Fruit fly (Drosophila melanogaster) whole organism, embryonic: ENCODE measurements around the gene Syx13.

Experiments used
- Atf6 ChIP-seq: fragments of 200-800 bp; sonication (Bioruptor generic); IDR thresholded peaks from 2 replicates; pipeline ENCODE4 v1.3.6; 2022; ENCODE audit warnings: missing biosample characterization, missing genetic modification characterization
- B-H1 ChIP-seq: fragments of 200-800 bp; sonication (Bioruptor generic); IDR thresholded peaks from 3 replicates; pipeline ENCODE4 v1.3.6; 2022; ENCODE audit warnings: missing biosample characterization, missing genetic modification characterization
- Bdp1 ChIP-seq: fragments of 200-800 bp; sonication (Bioruptor generic); optimal IDR thresholded peaks from 3 replicates; lab custom pipeline; 2016; ENCODE audit warnings: missing biosample characterization, missing genetic modification characterization
- CG10267 ChIP-seq: fragments of 200-800 bp; sonication (Bioruptor generic); optimal IDR thresholded peaks from 2 replicates; lab custom pipeline; 2018; ENCODE audit warnings: missing biosample characterization, mild to moderate bottlenecking, missing genetic modification characterization, moderate library complexity
- CG10543 ChIP-seq: fragments of 200-800 bp; sonication (Bioruptor generic); optimal IDR thresholded peaks from 3 replicates; lab custom pipeline; 2017; ENCODE audit warnings: missing biosample characterization, mild to moderate bottlenecking, missing genetic modification characterization, moderate library complexity
- CG13296 ChIP-seq: fragments of 200-800 bp; sonication (Bioruptor generic); optimal IDR thresholded peaks from 3 replicates; lab custom pipeline; 2018; ENCODE audit warnings: missing biosample characterization, mild to moderate bottlenecking, missing genetic modification characterization
- CG1602 ChIP-seq: fragments of 200-800 bp; sonication (Bioruptor generic); optimal IDR thresholded peaks from 3 replicates; lab custom pipeline; 2016; ENCODE audit warnings: missing biosample characterization, missing genetic modification characterization
- CG1647 ChIP-seq: fragments of 200-800 bp; sonication (Bioruptor generic); optimal IDR thresholded peaks from 3 replicates; lab custom pipeline; 2016; ENCODE audit warnings: missing biosample characterization, missing genetic modification characterization
- CG2120 ChIP-seq: fragments of 200-800 bp; sonication (Bioruptor generic); optimal IDR thresholded peaks from 3 replicates; lab custom pipeline; 2016; ENCODE audit warnings: missing biosample characterization, missing genetic modification characterization
- CG2889 ChIP-seq: fragments of 200-800 bp; sonication (Bioruptor generic); IDR thresholded peaks from 3 replicates; pipeline ENCODE4 v1.3.6; 2022; ENCODE audit warnings: missing biosample characterization, missing genetic modification characterization
- CG30403 ChIP-seq: fragments of 200-800 bp; sonication (Bioruptor generic); optimal IDR thresholded peaks from 3 replicates; lab custom pipeline; 2016; ENCODE audit warnings: missing biosample characterization, missing genetic modification characterization
- CG32532 ChIP-seq: fragments of 200-800 bp; sonication (Bioruptor generic); IDR thresholded peaks from 2 replicates; pipeline ENCODE4 v1.3.6; 2022; ENCODE audit warnings: missing biosample characterization, missing genetic modification characterization
- CG33557 ChIP-seq: fragments of 200-800 bp; sonication (Bioruptor generic); optimal IDR thresholded peaks from 2 replicates; lab custom pipeline; 2019; ENCODE audit warnings: missing biosample characterization, mild to moderate bottlenecking, missing genetic modification characterization, moderate library complexity
- CG34376 ChIP-seq: fragments of 200-800 bp; sonication (Bioruptor generic); optimal IDR thresholded peaks from 2 replicates; lab custom pipeline; 2018; ENCODE audit warnings: missing biosample characterization, mild to moderate bottlenecking, missing genetic modification characterization
- CG5245 ChIP-seq: fragments of 200-800 bp; sonication (Bioruptor generic); optimal IDR thresholded peaks from 3 replicates; lab custom pipeline; 2016; ENCODE audit warnings: missing biosample characterization, missing genetic modification characterization
- CG8944 ChIP-seq: fragments of 200-800 bp; sonication (Bioruptor generic); optimal IDR thresholded peaks from 3 replicates; lab custom pipeline; 2016; ENCODE audit warnings: missing biosample characterization, missing genetic modification characterization
- CG9932 ChIP-seq: fragments of 200-800 bp; sonication (Bioruptor generic); IDR thresholded peaks from 2 replicates; pipeline ENCODE4 v1.3.6; 2022; ENCODE audit warnings: missing biosample characterization, missing genetic modification characterization
- Dip2 ChIP-seq: fragments of 200-800 bp; sonication (Bioruptor generic); IDR thresholded peaks from 2 replicates; pipeline ENCODE4 v1.3.6; 2022; ENCODE audit warnings: missing biosample characterization, missing genetic modification characterization
- Fer2 ChIP-seq: fragments of 200-800 bp; sonication (Bioruptor generic); optimal IDR thresholded peaks from 2 replicates; lab custom pipeline; 2018; ENCODE audit warnings: missing biosample characterization, mild to moderate bottlenecking, missing genetic modification characterization, moderate library complexity
- Fer3 ChIP-seq: fragments of 200-800 bp; sonication (Bioruptor generic); optimal IDR thresholded peaks from 2 replicates; lab custom pipeline; 2018; ENCODE audit warnings: missing biosample characterization, mild to moderate bottlenecking, missing genetic modification characterization, moderate library complexity
- Gug ChIP-seq: fragments of 200-800 bp; sonication (Bioruptor generic); IDR thresholded peaks from 4 replicates; pipeline ENCODE4 v1.3.6; 2022; ENCODE audit warnings: missing biosample characterization, missing genetic modification characterization
- H15 ChIP-seq: fragments of 200-800 bp; sonication (Bioruptor generic); IDR thresholded peaks from 3 replicates; pipeline ENCODE4 v1.3.6; 2022; ENCODE audit warnings: missing biosample characterization, missing genetic modification characterization
- HHEX ChIP-seq: fragments of 200-800 bp; sonication (Bioruptor generic); optimal IDR thresholded peaks from 3 replicates; lab custom pipeline; 2017; ENCODE audit warnings: missing biosample characterization, mild to moderate bottlenecking, missing genetic modification characterization, missing genetic modification reagents
- HLH4C ChIP-seq: fragments of 200-800 bp; sonication (Bioruptor generic); IDR thresholded peaks from 3 replicates; pipeline ENCODE4 v1.3.6; 2022; ENCODE audit warnings: missing biosample characterization, missing genetic modification characterization; ENCODE audit not compliant: partially characterized antibody
- Hey ChIP-seq: fragments of 200-800 bp; sonication (Bioruptor generic); optimal IDR thresholded peaks from 3 replicates; lab custom pipeline; 2018; ENCODE audit warnings: missing biosample characterization, mild to moderate bottlenecking, missing genetic modification characterization
- HmgD ChIP-seq: fragments of 200-800 bp; sonication (Bioruptor generic); optimal IDR thresholded peaks from 3 replicates; lab custom pipeline; 2016; ENCODE audit warnings: missing biosample characterization, missing genetic modification characterization
- Hr39 ChIP-seq: fragments of >200 bp; optimal IDR thresholded peaks from 2 replicates; lab custom pipeline; 2017
- Myb ChIP-seq: fragments of 200-800 bp; sonication (Bioruptor generic); optimal IDR thresholded peaks from 2 replicates; lab custom pipeline; 2016; ENCODE audit warnings: missing biosample characterization, missing genetic modification characterization
- Nf-YA ChIP-seq: fragments of 200-800 bp; sonication (Bioruptor generic); IDR thresholded peaks from 2 replicates; pipeline ENCODE4 v1.3.6; 2022; ENCODE audit warnings: missing biosample characterization, missing genetic modification characterization
- NfI ChIP-seq: fragments of 200-800 bp; sonication (Bioruptor generic); optimal IDR thresholded peaks from 3 replicates; lab custom pipeline; 2018; ENCODE audit warnings: missing biosample characterization, mild to moderate bottlenecking, missing genetic modification characterization, moderate library complexity
- Six4 ChIP-seq: fragments of 200-800 bp; sonication (Bioruptor generic); optimal IDR thresholded peaks from 2 replicates; lab custom pipeline; 2016; ENCODE audit warnings: missing biosample characterization, missing genetic modification characterization
- Stat92E ChIP-seq, 3 experiments: fragments of >200 bp in 2 of 3; fragments of 200-800 bp in 1 of 3; sonication (Bioruptor generic) in 1 of 3; optimal IDR thresholded peaks; 2 replicates each; lab custom pipeline; 2017 to 2019; ENCODE audit warnings: missing biosample characterization in 3 of 3, missing genetic modification characterization in 3 of 3, mild to moderate bottlenecking in 1 of 3, moderate library complexity in 1 of 3
- Vsx1 ChIP-seq: fragments of 200-800 bp; sonication (Bioruptor generic); optimal IDR thresholded peaks from 2 replicates; lab custom pipeline; 2017; ENCODE audit warnings: missing biosample characterization, mild to moderate bottlenecking, missing genetic modification characterization, missing genetic modification reagents
- amos ChIP-seq: fragments of 200-800 bp; sonication (Bioruptor generic); IDR thresholded peaks from 2 replicates; pipeline ENCODE4 v1.3.6; 2022; ENCODE audit warnings: missing biosample characterization, missing genetic modification characterization; ENCODE audit not compliant: partially characterized antibody
- aop ChIP-seq: fragments of 200-800 bp; sonication (Bioruptor generic); IDR thresholded peaks from 2 replicates; pipeline ENCODE4 v1.3.6; 2022; ENCODE audit warnings: missing biosample characterization, missing genetic modification characterization
- chinmo ChIP-seq: fragments of 200-800 bp; sonication (Bioruptor generic); IDR thresholded peaks from 4 replicates; pipeline ENCODE4 v1.3.6; 2022; ENCODE audit warnings: missing biosample characterization, missing genetic modification characterization; ENCODE audit not compliant: partially characterized antibody
- ci ChIP-seq: fragments of 200-800 bp; sonication (Bioruptor generic); IDR thresholded peaks from 3 replicates; pipeline ENCODE4 v1.3.6; 2022; ENCODE audit warnings: missing biosample characterization, missing genetic modification characterization
- eve ChIP-seq, 2 experiments: fragments of >200 bp; optimal IDR thresholded peaks; 2 replicates each; lab custom pipeline; 2017; ENCODE audit warnings: missing biosample characterization in 2 of 2, missing genetic modification characterization in 2 of 2
- ftz-f1 ChIP-seq: fragments of 200-800 bp; sonication (Bioruptor generic); optimal IDR thresholded peaks from 2 replicates; lab custom pipeline; 2016; ENCODE audit warnings: missing biosample characterization, missing genetic modification characterization
- gt ChIP-seq: fragments of 200-800 bp; sonication (Bioruptor generic); IDR thresholded peaks from 2 replicates; pipeline ENCODE4 v1.3.6; 2022; ENCODE audit warnings: missing biosample characterization, missing genetic modification characterization
- mirr ChIP-seq: fragments of 200-800 bp; sonication (Bioruptor generic); optimal IDR thresholded peaks from 3 replicates; lab custom pipeline; 2018; ENCODE audit warnings: missing biosample characterization, mild to moderate bottlenecking, missing genetic modification characterization
- nerfin-2 ChIP-seq: fragments of 200-800 bp; sonication (Bioruptor generic); IDR thresholded peaks from 2 replicates; pipeline ENCODE4 v1.3.6; 2022; ENCODE audit warnings: missing biosample characterization, missing genetic modification characterization; ENCODE audit not compliant: partially characterized antibody
- onecut ChIP-seq: fragments of 200-800 bp; sonication (Bioruptor generic); IDR thresholded peaks from 2 replicates; pipeline ENCODE4 v1.3.6; 2022; ENCODE audit warnings: missing biosample characterization, missing genetic modification characterization
- peb ChIP-seq: fragments of 200-800 bp; sonication (Bioruptor generic); IDR thresholded peaks from 2 replicates; pipeline ENCODE4 v1.3.6; 2022; ENCODE audit warnings: missing biosample characterization, missing genetic modification characterization
- pros ChIP-seq: fragments of 200-800 bp; sonication (Bioruptor generic); optimal IDR thresholded peaks from 3 replicates; lab custom pipeline; 2019; ENCODE audit warnings: missing biosample characterization, mild to moderate bottlenecking, missing genetic modification characterization, moderate library complexity
- schlank ChIP-seq: fragments of 200-800 bp; sonication (Bioruptor generic); optimal IDR thresholded peaks from 2 replicates; lab custom pipeline; 2018; ENCODE audit warnings: missing biosample characterization, mild to moderate bottlenecking, missing genetic modification characterization
- slbo ChIP-seq: fragments of 200-800 bp; sonication (Bioruptor generic); IDR thresholded peaks from 2 replicates; pipeline ENCODE4 v1.3.6; 2022; ENCODE audit warnings: missing biosample characterization, missing genetic modification characterization
- stwl ChIP-seq: fragments of 200-800 bp; sonication (Bioruptor generic); optimal IDR thresholded peaks from 3 replicates; lab custom pipeline; 2018; ENCODE audit warnings: missing biosample characterization, mild to moderate bottlenecking, missing genetic modification characterization, moderate library complexity
- sug ChIP-seq: fragments of 200-800 bp; optimal IDR thresholded peaks from 2 replicates; lab custom pipeline; 2019; ENCODE audit warnings: missing biosample characterization, mild to moderate bottlenecking, missing genetic modification characterization, moderate library complexity
- toy ChIP-seq: fragments of 200-800 bp; sonication (Bioruptor generic); IDR thresholded peaks from 2 replicates; pipeline ENCODE4 v1.3.6; 2022; ENCODE audit warnings: missing biosample characterization, missing genetic modification characterization
- unpg ChIP-seq: fragments of 200-800 bp; sonication (Bioruptor generic); optimal IDR thresholded peaks from 3 replicates; lab custom pipeline; 2018; ENCODE audit warnings: missing biosample characterization, mild to moderate bottlenecking, missing genetic modification characterization, moderate library complexity

Gene Syx13

DNA sequence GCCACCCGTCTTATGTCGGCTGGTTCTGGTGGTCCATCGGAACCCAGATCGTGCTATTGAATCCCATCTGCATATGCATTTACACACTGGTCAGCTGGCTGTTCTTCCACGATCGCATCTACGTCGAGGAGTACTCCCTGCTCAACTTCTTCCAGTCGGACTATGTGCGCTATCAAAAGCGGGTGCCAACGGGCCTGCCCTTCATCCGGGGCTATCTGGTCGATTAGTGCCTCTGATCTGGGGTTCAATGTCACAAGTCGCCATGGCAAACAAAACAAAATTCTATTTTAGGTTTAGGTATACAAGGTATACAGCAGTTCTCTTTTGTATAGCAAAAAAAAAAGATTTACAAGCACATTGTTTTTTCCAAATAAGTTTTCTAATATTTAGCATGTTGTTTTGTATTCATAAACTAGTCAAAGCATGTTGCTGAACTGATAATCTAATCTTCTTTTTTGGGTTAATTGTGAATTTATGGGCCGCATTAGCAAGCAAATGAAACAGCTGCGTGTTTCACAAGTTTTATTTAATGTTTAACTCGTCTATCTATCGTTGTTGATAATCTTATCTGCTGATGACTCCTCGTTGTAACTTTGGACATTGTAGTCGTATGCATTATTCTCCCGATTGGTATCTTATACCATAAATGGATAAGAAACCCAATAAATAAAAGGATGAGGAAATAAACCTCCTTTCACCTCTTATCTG lies 24.8 kb upstream of the Syx13 start (continued):
- TF ChIP-seq CG5245 (GFP tag; lab: Kevin White, UChicago) (no peak), stwl (no peak), mirr (GFP tag; lab: Kevin White, UChicago) (peak; percentile 25), schlank (tag; lab: Kevin White, UChicago) (no peak), CG10543 (GFP tag; lab: Kevin White, UChicago) (no peak), ftz-f1 (GFP tag; lab: Kevin White, UChicago) (peak; percentile 64), CG9932 (GFP tag; lab: Robert Waterston, UW) (no peak), HHEX (no peak), Gug (GFP tag; lab: Robert Waterston, UW) (no peak), chinmo (GFP tag; lab: Robert Waterston, UW) (0 out of 4 replicates have a peak, but pooled peaks have one; percentile 71), CG10267 (tag; lab: Kevin White, UChicago) (no peak), Nf-YA (GFP tag; lab: Robert Waterston, UW) (no peak), Six4 (GFP tag; lab: Kevin White, UChicago) (no peak), sug (tag; lab: Kevin White, UChicago) (peak; percentile 44), CG1647 (GFP tag; lab: Kevin White, UChicago) (no peak), toy (GFP tag; lab: Robert Waterston, UW) (no peak), H15 (GFP tag; lab: Robert Waterston, UW) (no peak), CG2120 (GFP tag; lab: Kevin White, UChicago) (no peak), Atf6 (GFP tag; lab: Robert Waterston, UW) (no peak), aop (GFP tag; lab: Robert Waterston, UW) (no peak), HmgD (no peak), pros (GFP tag; lab: Kevin White, UChicago) (no peak), Myb (GFP tag; lab: Kevin White, UChicago) (no peak), Hey (tag; lab: Kevin White, UChicago) (no peak), CG2889 (no peak), CG30403 (GFP tag; lab: Kevin White, UChicago) (no peak), Fer2 (tag; lab: Kevin White, UChicago) (no peak), nerfin-2 (GFP tag; lab: Robert Waterston, UW) (no peak), Vsx1 (GFP tag; lab: Kevin White, UChicago) (no peak), unpg (no peak), CG33557 (GFP tag; lab: Kevin White, UChicago) (no peak), ci (GFP tag; lab: Robert Waterston, UW) (no peak)

DNA sequence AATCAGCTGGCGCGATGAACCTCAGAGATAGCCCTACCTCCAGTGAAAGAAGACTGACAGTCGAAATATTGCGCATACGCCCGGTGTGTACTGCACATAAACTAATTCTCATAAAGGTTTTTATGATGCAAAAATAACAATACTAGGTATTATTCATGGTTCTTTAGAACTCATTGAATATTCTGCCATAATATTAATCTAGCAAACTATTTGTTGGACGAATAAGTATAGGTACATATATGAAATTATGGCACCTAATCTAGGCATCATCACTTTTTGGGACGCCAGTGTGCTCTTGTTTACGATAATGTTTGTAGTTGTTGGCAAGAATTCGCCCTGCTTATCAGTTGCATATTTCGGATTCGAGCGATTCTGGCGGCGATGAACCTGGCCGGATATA lies 22.5 kb upstream of the Syx13 start:
- no peak for TF ChIP-seq H15 (GFP tag; lab: Robert Waterston, UW)
- TF ChIP-seq HLH4C (GFP tag; lab: Robert Waterston, UW) = no peak
- no peak for TF ChIP-seq CG1602
- no peak for TF ChIP-seq B-H1 (GFP tag; lab: Robert Waterston, UW)
- peak; percentile 19 for TF ChIP-seq Fer3 (tag; lab: Kevin White, UChicago)
- no peak for TF ChIP-seq CG8944 (GFP tag; lab: Kevin White, UChicago)
- TF ChIP-seq aop (GFP tag; lab: Robert Waterston, UW) = no peak
- TF ChIP-seq Hr39 (lab: Kevin White, UChicago) = no peak
- TF ChIP-seq CG34376 = peak; percentile 42
- TF ChIP-seq amos (GFP tag; lab: Robert Waterston, UW) = no peak
- no peak for TF ChIP-seq Bdp1 (GFP tag; lab: Kevin White, UChicago)
- no peak for TF ChIP-seq peb
- TF ChIP-seq Stat92E (GFP tag; optimal IDR thresholded peaks at IDR 0.05; lab: Kevin White, UChicago) = no peak
- TF ChIP-seq gt (GFP tag; lab: Robert Waterston, UW) = no peak
- peak; percentile 40; the same call in 1 of the 2 replicates for TF ChIP-seq slbo (GFP tag; lab: Robert Waterston, UW)
- peak in 1 of 2 experiments; percentile 89 for TF ChIP-seq eve (GFP tag; optimal IDR thresholded peaks at IDR 0.05; lab: Kevin White, UChicago)
- TF ChIP-seq onecut = 0 out of 2 replicates have a peak, but pooled peaks have one; percentile 22
- peak; percentile 47; the same call in 1 of the 2 replicates for TF ChIP-seq CG32532 (GFP tag; lab: Robert Waterston, UW)
- TF ChIP-seq Dip2 (GFP tag; lab: Robert Waterston, UW) = no peak
- peak; percentile 27 for TF ChIP-seq NfI (GFP tag; lab: Kevin White, UChicago)
- TF ChIP-seq CG13296 = peak; percentile 44
